Worm (Caenorhabditis elegans) whole organism, L1 larva: Measurements from ENCODE around the gene F44E5.15.

Experiments
- C34B4.2 ChIP-seq: sonication (generic microtip); optimal IDR thresholded peaks from 2 replicates; lab custom pipeline; 2017; ENCODE audit warnings: mild to moderate bottlenecking, missing genetic modification characterization, missing compliant biosample characterization
- F16B12.6 ChIP-seq: fragments of 150-350 bp; optimal IDR thresholded peaks from 2 replicates; lab custom pipeline; 2014; ENCODE audit warnings: missing biosample characterization, missing genetic modification characterization
- aly-2 ChIP-seq: fragments of 150-350 bp; optimal IDR thresholded peaks from 2 replicates; lab custom pipeline; 2014; ENCODE audit warnings: missing biosample characterization, missing genetic modification characterization
- blmp-1 ChIP-seq: fragments of 150-350 bp; optimal IDR thresholded peaks from 2 replicates; lab custom pipeline; 2014; ENCODE audit warnings: missing biosample characterization, missing genetic modification characterization
- ceh-88 ChIP-seq: fragments of 200-800 bp; sonication (Bioruptor generic); IDR thresholded peaks from 2 replicates; pipeline ENCODE4 v1.3.6; 2022; ENCODE audit warnings: missing genetic modification characterization, missing compliant biosample characterization
- dpl-1 ChIP-seq, 3 experiments: fragments of 150-350 bp in 2 of 3; sonication (generic microtip) in 1 of 3; optimal IDR thresholded peaks; 2 replicates each; lab custom pipeline; 2014 to 2017; ENCODE audit warnings: missing biosample characterization in 3 of 3, missing genetic modification characterization in 3 of 3, missing genetic modification reagents in 3 of 3
- efl-1 ChIP-seq, 4 experiments: fragments of 150-350 bp; optimal IDR thresholded peaks in 3 of 4; peaks in 1 of 4; 1 replicate in 1 of 4; 2 replicates in 3 of 4; lab custom pipeline; 2014; ENCODE audit warnings: missing biosample characterization in 2 of 4, missing genetic modification characterization in 2 of 4, missing genetic modification reagents in 2 of 4
- elt-3 ChIP-seq, 6 experiments: fragments of 150-350 bp in 1 of 6; sonication (generic microtip); optimal IDR thresholded peaks; 2 replicates each; lab custom pipeline; 2017 to 2018; ENCODE audit warnings: missing biosample characterization in 6 of 6, missing genetic modification characterization in 6 of 6, inconsistent platforms in 1 of 6
- fkh-10 ChIP-seq: sonication (generic microtip); optimal IDR thresholded peaks from 2 replicates; lab custom pipeline; 2017; ENCODE audit warnings: missing biosample characterization, missing genetic modification reagents, missing genetic modification characterization
- fkh-4 ChIP-seq: sonication (generic microtip); optimal IDR thresholded peaks from 2 replicates; lab custom pipeline; 2016; ENCODE audit warnings: missing compliant biosample characterization, missing genetic modification characterization, borderline replicate concordance
- hlh-4 ChIP-seq: sonication (generic microtip); optimal IDR thresholded peaks from 2 replicates; lab custom pipeline; 2016; ENCODE audit warnings: mild to moderate bottlenecking, missing genetic modification characterization, missing compliant biosample characterization
- isw-1 ChIP-seq: fragments of 200-800 bp; sonication (Bioruptor generic); IDR thresholded peaks from 2 replicates; pipeline ENCODE4 v1.3.6; 2022; ENCODE audit warnings: missing genetic modification characterization, missing compliant biosample characterization
- lir-3 ChIP-seq: sonication (generic microtip); optimal IDR thresholded peaks from 2 replicates; lab custom pipeline; 2016; ENCODE audit warnings: mild to moderate bottlenecking, missing genetic modification characterization, moderate library complexity, missing compliant biosample characterization; ENCODE audit not compliant: poor library complexity
- mef-2 ChIP-seq: fragments of 150-350 bp; optimal IDR thresholded peaks from 2 replicates; lab custom pipeline; 2014; ENCODE audit warnings: missing biosample characterization, missing genetic modification characterization
- nhr-11 ChIP-seq: fragments of 150-350 bp; optimal IDR thresholded peaks from 2 replicates; lab custom pipeline; 2014; ENCODE audit warnings: missing biosample characterization, missing genetic modification characterization
- nhr-28 ChIP-seq: fragments of 150-350 bp; optimal IDR thresholded peaks from 2 replicates; lab custom pipeline; 2014; ENCODE audit warnings: missing biosample characterization, missing genetic modification characterization
- nhr-47 ChIP-seq: sonication (generic microtip); optimal IDR thresholded peaks from 2 replicates; lab custom pipeline; 2016; ENCODE audit warnings: mild to moderate bottlenecking, missing genetic modification characterization, moderate library complexity, missing compliant biosample characterization
- nhr-77 ChIP-seq: fragments of 150-350 bp; optimal IDR thresholded peaks from 2 replicates; lab custom pipeline; 2014; ENCODE audit warnings: missing biosample characterization, missing genetic modification characterization
- nhr-85 ChIP-seq: sonication (generic microtip); peaks from one replicate; lab custom pipeline; 2016; ENCODE audit warnings: missing genetic modification characterization, inconsistent platforms, missing compliant biosample characterization
- sox-4 ChIP-seq: sonication (generic microtip); optimal IDR thresholded peaks from 2 replicates; lab custom pipeline; 2016; ENCODE audit warnings: missing genetic modification characterization, missing compliant biosample characterization
- swsn-7 ChIP-seq: sonication (generic microtip); optimal IDR thresholded peaks from 2 replicates; lab custom pipeline; 2016; ENCODE audit warnings: missing genetic modification characterization, missing compliant biosample characterization
- tbx-2 ChIP-seq: sonication (generic microtip); optimal IDR thresholded peaks from 2 replicates; lab custom pipeline; 2016; ENCODE audit warnings: missing genetic modification characterization, missing compliant biosample characterization
- tlp-1 ChIP-seq: fragments of 150-350 bp; optimal IDR thresholded peaks from 2 replicates; lab custom pipeline; 2014; ENCODE audit warnings: missing biosample characterization, missing genetic modification characterization
- unc-86 ChIP-seq: sonication (generic microtip); optimal IDR thresholded peaks from 2 replicates; lab custom pipeline; 2016; ENCODE audit warnings: missing genetic modification characterization, missing compliant biosample characterization
- ztf-4 ChIP-seq: fragments of 150-350 bp; optimal IDR thresholded peaks from 2 replicates; lab custom pipeline; 2014; ENCODE audit warnings: missing biosample characterization, missing genetic modification characterization

F44E5.15 gene

ce11 chrII:11816014-11816413, 43.5 kb downstream of the F44E5.15 start:
- no peak for TF ChIP-seq F16B12.6 (tag; lab: Kevin White, UChicago)
- TF ChIP-seq nhr-47 = no peak
- TF ChIP-seq nhr-11 (tag; lab: Kevin White, UChicago) = no peak
- TF ChIP-seq ceh-88 = no peak
- no peak for TF ChIP-seq isw-1 (GFP tag; lab: Robert Waterston, UW)
- TF ChIP-seq hlh-4 (tag; lab: Kevin White, UChicago) = no peak
- no peak for TF ChIP-seq tbx-2 (tag; lab: Kevin White, UChicago)
- TF ChIP-seq swsn-7 (tag; lab: Kevin White, UChicago) = no peak
- no peak for TF ChIP-seq nhr-77 (tag; lab: Kevin White, UChicago)
- TF ChIP-seq tlp-1 (tag; lab: Kevin White, UChicago) = no peak
- TF ChIP-seq fkh-4 (tag; lab: Kevin White, UChicago) = no peak

- TF ChIP-seq aly-2 (tag; lab: Kevin White, UChicago) = no peak
- no peak for TF ChIP-seq mef-2 (tag; lab: Kevin White, UChicago)
- no peak for TF ChIP-seq nhr-28 (tag; lab: Kevin White, UChicago)
- TF ChIP-seq C34B4.2 (tag; lab: Kevin White, UChicago) = no peak
- TF ChIP-seq ztf-4 (tag; lab: Kevin White, UChicago) = no peak
- TF ChIP-seq elt-3 (tag; optimal IDR thresholded peaks at IDR 0.05; lab: Kevin White, UChicago) = no peak
- TF ChIP-seq unc-86 (tag; lab: Kevin White, UChicago) = no peak
- no peak for TF ChIP-seq fkh-4 (tag; lab: Kevin White, UChicago)
- TF ChIP-seq sox-4 (tag; lab: Kevin White, UChicago) = no peak
- TF ChIP-seq lir-3 = no peak
- no peak for TF ChIP-seq nhr-47
- TF ChIP-seq efl-1 (optimal IDR thresholded peaks at IDR 0.05; lab: Kevin White, UChicago) = no peak
- no peak for TF ChIP-seq efl-1 (GFP tag; optimal IDR thresholded peaks at IDR 0.05 in 1 of 2; lab: Kevin White, UChicago)
- TF ChIP-seq fkh-10 (GFP tag; lab: Kevin White, UChicago) = no peak
- TF ChIP-seq dpl-1 (GFP tag; optimal IDR thresholded peaks at IDR 0.05; lab: Kevin White, UChicago) = no peak
- TF ChIP-seq blmp-1 = no peak
Observed at ce11 chrII:11816475-11816874, 44.0 kb downstream of the F44E5.15 start, which contains the start of gene pap-3. pap-3 (minus strand) TSS chrII:11816575.

- peak; percentile 17 for TF ChIP-seq blmp-1
- peak; percentile 66 for TF ChIP-seq nhr-85 (tag; lab: Kevin White, UChicago)
- TF ChIP-seq aly-2 (tag; lab: Kevin White, UChicago) = no peak
Observed at ce11 chrII:11819824-11820223, 47.4 kb downstream of the F44E5.15 start, which contains the start of gene Y6D1A.2. Y6D1A.2 (minus strand) TSS chrII:11819924.
